In the genomic region with DNA sequence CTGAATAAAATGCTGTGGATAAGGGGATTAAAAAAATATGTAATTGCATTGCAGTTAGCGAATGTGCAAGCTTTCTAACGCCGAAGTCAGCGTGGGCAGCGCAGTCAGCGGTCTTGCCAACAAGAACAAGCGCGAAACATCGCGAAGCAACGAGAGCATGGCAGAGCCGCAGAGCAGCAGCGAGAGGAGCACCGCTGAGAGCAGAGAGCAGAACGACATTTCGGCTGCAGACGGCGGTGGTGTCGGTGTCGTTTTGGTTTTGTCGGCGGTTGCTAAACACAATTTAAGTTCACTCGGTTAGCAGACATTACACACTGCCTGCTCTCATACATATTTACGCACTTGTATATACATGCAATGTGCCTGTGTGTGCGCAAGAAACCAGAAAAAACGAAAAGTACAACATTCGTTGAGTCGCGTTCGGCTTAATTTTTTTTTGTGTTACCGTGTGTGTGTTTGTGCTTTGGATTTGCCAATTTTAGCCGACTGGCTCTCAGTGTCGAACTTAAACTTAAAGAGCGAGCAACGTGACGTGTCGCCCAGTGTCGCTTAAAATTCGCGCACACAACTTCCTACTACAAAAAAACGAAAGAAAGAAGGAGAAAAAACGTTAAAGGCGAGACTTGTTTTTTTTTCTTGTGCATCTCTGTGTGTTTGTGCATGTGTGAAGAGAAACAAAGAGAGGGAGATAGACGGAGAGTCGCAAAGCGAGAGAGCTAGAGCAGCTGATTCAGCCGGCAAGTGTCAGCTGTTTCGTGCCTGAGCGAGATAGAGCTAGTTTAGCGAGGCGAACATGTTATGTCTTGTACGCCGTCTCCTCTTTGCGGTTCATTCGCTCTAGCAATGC, we compare ENCODE assay signal across 1 fruit fly cellular context.
TF ChIP-seq lines count a peak whose summit lies in the region.

No protein-coding gene starts in this region.

TF ChIP-seq in whole organism, embryonic, 481 proteins besides CTCF, POLR2A, EP300 and RAD21 (continued from another document):
- TF ChIP-seq CG43689 (GFP tag; IDR thresholded peaks at IDR 0.05; lab: Robert Waterston, UW), result no peak
- no peak for TF ChIP-seq CG10462 (GFP tag; optimal IDR thresholded peaks at IDR 0.05; lab: Kevin White, UChicago)
- no peak for TF ChIP-seq CG14860 (GFP tag; IDR thresholded peaks at IDR 0.05; lab: Robert Waterston, UW; ENCODE audit: partially characterized antibody)
- TF ChIP-seq Tbp (GFP tag; optimal IDR thresholded peaks at IDR 0.05; lab: Kevin White, UChicago), result no peak
- peak; percentile 58 for TF ChIP-seq sens (GFP tag; lab: Kevin White, UChicago)
- TF ChIP-seq CG6272 (GFP tag; IDR thresholded peaks at IDR 0.05; lab: Robert Waterston, UW), result no peak
- no peak for TF ChIP-seq CG7928 (GFP tag; optimal IDR thresholded peaks at IDR 0.05; lab: Kevin White, UChicago)
- no peak for TF ChIP-seq Hr39 (optimal IDR thresholded peaks at IDR 0.05; lab: Kevin White, UChicago)
- TF ChIP-seq CG2116 (GFP tag; optimal IDR thresholded peaks at IDR 0.05; lab: Kevin White, UChicago), result no peak
- no peak for TF ChIP-seq ind (GFP tag; optimal IDR thresholded peaks at IDR 0.05; lab: Kevin White, UChicago)
- TF ChIP-seq CG31224 (GFP tag; IDR thresholded peaks at IDR 0.05; lab: Robert Waterston, UW), result peak; percentile 13; the same call in 1 of the 2 replicates
- TF ChIP-seq CG2712 (tag; optimal IDR thresholded peaks at IDR 0.05; lab: Kevin White, UChicago), result no peak
- no peak for TF ChIP-seq CG4282 (GFP tag; optimal IDR thresholded peaks at IDR 0.05; lab: Kevin White, UChicago)
- no peak for TF ChIP-seq CG3995 (GFP tag; optimal IDR thresholded peaks at IDR 0.05; lab: Kevin White, UChicago)
- peak; percentile 100 for TF ChIP-seq p53 (GFP tag; optimal IDR thresholded peaks at IDR 0.05; lab: Kevin White, UChicago)
- no peak; the same call in 1 of the 2 replicates for TF ChIP-seq CG14014 (GFP tag; IDR thresholded peaks at IDR 0.05; lab: Robert Waterston, UW)
- peak; percentile 20; the same call in 1 of the 2 replicates for TF ChIP-seq MBD-R2 (GFP tag; IDR thresholded peaks at IDR 0.05; lab: Robert Waterston, UW)
- no peak for TF ChIP-seq cas (GFP tag; IDR thresholded peaks at IDR 0.05; lab: Robert Waterston, UW)
- no peak for TF ChIP-seq Atf-2 (GFP tag; optimal IDR thresholded peaks at IDR 0.05; lab: Kevin White, UChicago)
- TF ChIP-seq crol (GFP tag; IDR thresholded peaks at IDR 0.05; lab: Robert Waterston, UW), result 0 out of 2 replicates have a peak, but pooled peaks have one; percentile 18
- TF ChIP-seq CG30020 (tag; optimal IDR thresholded peaks at IDR 0.05; lab: Kevin White, UChicago), result no peak
- no peak for TF ChIP-seq zen2 (GFP tag; IDR thresholded peaks at IDR 0.05; lab: Robert Waterston, UW; ENCODE audit: partially characterized antibody)
- no peak for TF ChIP-seq ara (GFP tag; IDR thresholded peaks at IDR 0.05; lab: Robert Waterston, UW)
- no peak for TF ChIP-seq onecut (GFP tag; IDR thresholded peaks at IDR 0.05; lab: Robert Waterston, UW)
- TF ChIP-seq CG12769 (tag; optimal IDR thresholded peaks at IDR 0.05; lab: Kevin White, UChicago), result peak; percentile 48
- TF ChIP-seq odd (GFP tag; optimal IDR thresholded peaks at IDR 0.05; lab: Kevin White, UChicago), result no peak
- 0 out of 2 replicates have a peak, but pooled peaks have one; percentile 22 for TF ChIP-seq Scr (GFP tag; IDR thresholded peaks at IDR 0.05; lab: Robert Waterston, UW; ENCODE audit: partially characterized antibody)
- no peak for TF ChIP-seq CG8765 (GFP tag; IDR thresholded peaks at IDR 0.05; lab: Robert Waterston, UW)
- TF ChIP-seq luna (GFP tag; optimal IDR thresholded peaks at IDR 0.05; lab: Kevin White, UChicago), result no peak
- TF ChIP-seq lola (GFP tag; optimal IDR thresholded peaks at IDR 0.05; lab: Kevin White, UChicago), result no peak
- TF ChIP-seq shn (GFP tag; optimal IDR thresholded peaks at IDR 0.05; lab: Kevin White, UChicago), result no peak
- no peak for TF ChIP-seq CG16863 (GFP tag; optimal IDR thresholded peaks at IDR 0.05; lab: Kevin White, UChicago)
- no peak for TF ChIP-seq CG18764 (GFP tag; optimal IDR thresholded peaks at IDR 0.05; lab: Kevin White, UChicago)
- no peak for TF ChIP-seq Oli (tag; optimal IDR thresholded peaks at IDR 0.05; lab: Kevin White, UChicago)
- no peak for TF ChIP-seq CG10267 (tag; optimal IDR thresholded peaks at IDR 0.05; lab: Kevin White, UChicago)
- peak; percentile 79 for TF ChIP-seq CG10543 (GFP tag; optimal IDR thresholded peaks at IDR 0.05; lab: Kevin White, UChicago)
- no peak for TF ChIP-seq Usf (GFP tag; optimal IDR thresholded peaks at IDR 0.05; lab: Kevin White, UChicago)
- no peak for TF ChIP-seq CG8290 (GFP tag; optimal IDR thresholded peaks at IDR 0.05; lab: Kevin White, UChicago)
- TF ChIP-seq CG8290 (tag; optimal IDR thresholded peaks at IDR 0.05; lab: Kevin White, UChicago), result peak in 1 of 2 experiments; percentile 10
- TF ChIP-seq NK7.1 (GFP tag; optimal IDR thresholded peaks at IDR 0.05; lab: Kevin White, UChicago), result no peak
- no peak for TF ChIP-seq Hmx (GFP tag; optimal IDR thresholded peaks at IDR 0.05; lab: Kevin White, UChicago)
- peak; percentile 20 for TF ChIP-seq gem (tag; optimal IDR thresholded peaks at IDR 0.05; lab: Kevin White, UChicago)
- TF ChIP-seq CG17829 (tag; optimal IDR thresholded peaks at IDR 0.05; lab: Kevin White, UChicago), result no peak
- TF ChIP-seq sr (GFP tag; IDR thresholded peaks at IDR 0.05; lab: Robert Waterston, UW), result no peak
- TF ChIP-seq aop (GFP tag; IDR thresholded peaks at IDR 0.05; lab: Robert Waterston, UW), result no peak
- no peak for TF ChIP-seq ftz-f1 (GFP tag; optimal IDR thresholded peaks at IDR 0.05; lab: Kevin White, UChicago)
- no peak for TF ChIP-seq D19A (tag; optimal IDR thresholded peaks at IDR 0.05; lab: Kevin White, UChicago)
- peak; percentile 74; the same call in 1 of the 2 replicates for TF ChIP-seq rib (GFP tag; IDR thresholded peaks at IDR 0.05; lab: Robert Waterston, UW)
- no peak for TF ChIP-seq z (GFP tag; IDR thresholded peaks at IDR 0.05; lab: Robert Waterston, UW)
- TF ChIP-seq CG2889 (GFP tag; IDR thresholded peaks at IDR 0.05; lab: Robert Waterston, UW), result no peak
- no peak for TF ChIP-seq Gug (GFP tag; IDR thresholded peaks at IDR 0.05; lab: Robert Waterston, UW)
- TF ChIP-seq tap (tag; optimal IDR thresholded peaks at IDR 0.05; lab: Kevin White, UChicago), result no peak
- TF ChIP-seq PHDP (tag; optimal IDR thresholded peaks at IDR 0.05; lab: Kevin White, UChicago), result peak; percentile 7
- TF ChIP-seq CG1792 (GFP tag; optimal IDR thresholded peaks at IDR 0.05; lab: Kevin White, UChicago), result no peak
- TF ChIP-seq Med (GFP tag; lab: Kevin White, UChicago), result peak; percentile 74
- TF ChIP-seq CG2120 (GFP tag; optimal IDR thresholded peaks at IDR 0.05; lab: Kevin White, UChicago), result no peak
- no peak for TF ChIP-seq Ravus (GFP tag; IDR thresholded peaks at IDR 0.05; lab: Robert Waterston, UW)
- no peak for TF ChIP-seq vnd (GFP tag; IDR thresholded peaks at IDR 0.05; lab: Robert Waterston, UW; ENCODE audit: partially characterized antibody)
- TF ChIP-seq Drgx (GFP tag; IDR thresholded peaks at IDR 0.05; lab: Robert Waterston, UW), result peak; percentile 82
- no peak for TF ChIP-seq CG31365 (tag; optimal IDR thresholded peaks at IDR 0.05; lab: Kevin White, UChicago)
- TF ChIP-seq ken (GFP tag; IDR thresholded peaks at IDR 0.05; lab: Robert Waterston, UW), result no peak
- TF ChIP-seq lab (GFP tag; optimal IDR thresholded peaks at IDR 0.05; lab: Kevin White, UChicago), result peak; percentile 18
- TF ChIP-seq Dll (GFP tag; IDR thresholded peaks at IDR 0.05; lab: Robert Waterston, UW; ENCODE audit: partially characterized antibody), result 0 out of 4 replicates have a peak, but pooled peaks have one; percentile 16
- peak; percentile 2 for TF ChIP-seq CG7839 (tag; optimal IDR thresholded peaks at IDR 0.05; lab: Kevin White, UChicago)
- peak; percentile 37; the same call in 1 of the 2 replicates for TF ChIP-seq CG4360 (GFP tag; IDR thresholded peaks at IDR 0.05; lab: Robert Waterston, UW)
- TF ChIP-seq CG31441 (GFP tag; IDR thresholded peaks at IDR 0.05; lab: Robert Waterston, UW), result no peak
- no peak for TF ChIP-seq wdn (GFP tag; IDR thresholded peaks at IDR 0.05; lab: Robert Waterston, UW)
- TF ChIP-seq bsh (GFP tag; optimal IDR thresholded peaks at IDR 0.05; lab: Kevin White, UChicago), result peak in 1 of 2 experiments; percentile 92
- TF ChIP-seq org-1 (GFP tag; optimal IDR thresholded peaks at IDR 0.05; lab: Kevin White, UChicago), result no peak
- no peak for TF ChIP-seq CG8924 (tag; optimal IDR thresholded peaks at IDR 0.05; lab: Kevin White, UChicago)
- TF ChIP-seq CG12155 (GFP tag; optimal IDR thresholded peaks at IDR 0.05; lab: Kevin White, UChicago), result peak; percentile 83
- TF ChIP-seq Pdp1 (GFP tag; optimal IDR thresholded peaks at IDR 0.05; lab: Kevin White, UChicago), result peak in 1 of 2 experiments; percentile 9
- peak; percentile 3 for TF ChIP-seq BtbVII (GFP tag; optimal IDR thresholded peaks at IDR 0.05; lab: Kevin White, UChicago)
- TF ChIP-seq CG16815 (GFP tag; optimal IDR thresholded peaks at IDR 0.05; lab: Kevin White, UChicago), result no peak
- TF ChIP-seq so (GFP tag; IDR thresholded peaks at IDR 0.05; lab: Robert Waterston, UW), result no peak; the same call in 2 of the 3 replicates
- no peak for TF ChIP-seq GATAe (GFP tag; conservative IDR thresholded peaks at IDR 0.05; lab: Robert Waterston, UW)
- TF ChIP-seq Blimp-1 (GFP tag; optimal IDR thresholded peaks at IDR 0.05; lab: Kevin White, UChicago), result peak; percentile 29
- TF ChIP-seq nom (GFP tag; optimal IDR thresholded peaks at IDR 0.05; lab: Kevin White, UChicago), result peak; percentile 97
- TF ChIP-seq Lim3 (GFP tag; IDR thresholded peaks at IDR 0.05; lab: Robert Waterston, UW), result no peak
- no peak for TF ChIP-seq CG14441 (GFP tag; IDR thresholded peaks at IDR 0.05; lab: Robert Waterston, UW)
- TF ChIP-seq zf30C (GFP tag; optimal IDR thresholded peaks at IDR 0.05; lab: Kevin White, UChicago), result peak; percentile 59
- TF ChIP-seq HmgZ (tag; optimal IDR thresholded peaks at IDR 0.05; lab: Kevin White, UChicago), result no peak
- no peak for TF ChIP-seq CG13775 (GFP tag; optimal IDR thresholded peaks at IDR 0.05; lab: Kevin White, UChicago)
- TF ChIP-seq CG11695 (GFP tag; IDR thresholded peaks at IDR 0.05; lab: Robert Waterston, UW), result no peak
- no peak for TF ChIP-seq da (GFP tag; optimal IDR thresholded peaks at IDR 0.05; lab: Kevin White, UChicago)
- TF ChIP-seq CG15011 (GFP tag; optimal IDR thresholded peaks at IDR 0.05; lab: Kevin White, UChicago), result no peak
- no peak for TF ChIP-seq NfI (GFP tag; optimal IDR thresholded peaks at IDR 0.05; lab: Kevin White, UChicago)
- TF ChIP-seq ac (GFP tag; optimal IDR thresholded peaks at IDR 0.05; lab: Kevin White, UChicago), result no peak
- TF ChIP-seq Eip74EF (GFP tag; optimal IDR thresholded peaks at IDR 0.05; lab: Kevin White, UChicago), result peak in 1 of 2 experiments; percentile 50
- TF ChIP-seq CG13296 (GFP tag; optimal IDR thresholded peaks at IDR 0.05; lab: Kevin White, UChicago), result peak; percentile 47
- no peak for TF ChIP-seq CG8478 (optimal IDR thresholded peaks at IDR 0.05; lab: Kevin White, UChicago)
- TF ChIP-seq nerfin-2 (GFP tag; IDR thresholded peaks at IDR 0.05; lab: Robert Waterston, UW; ENCODE audit: partially characterized antibody), result no peak
- TF ChIP-seq CG15269 (tag; optimal IDR thresholded peaks at IDR 0.05; lab: Kevin White, UChicago), result peak; percentile 46
- no peak for TF ChIP-seq CG8944 (GFP tag; optimal IDR thresholded peaks at IDR 0.05; lab: Kevin White, UChicago)
- TF ChIP-seq CG17361 (GFP tag; IDR thresholded peaks at IDR 0.05; lab: Robert Waterston, UW), result no peak
- TF ChIP-seq CG10431 (GFP tag; optimal IDR thresholded peaks at IDR 0.05; lab: Kevin White, UChicago), result no peak
- no peak for TF ChIP-seq CG9932 (GFP tag; IDR thresholded peaks at IDR 0.05; lab: Robert Waterston, UW)
- peak; percentile 85 to 89 for TF ChIP-seq Trl (optimal IDR thresholded peaks at IDR 0.05; lab: Kevin White, UChicago)
- TF ChIP-seq Trl (GFP tag; optimal IDR thresholded peaks at IDR 0.05; lab: Kevin White, UChicago), result no peak
- peak; percentile 11 for TF ChIP-seq CG14710 (tag; optimal IDR thresholded peaks at IDR 0.05; lab: Kevin White, UChicago)
- TF ChIP-seq bigmax (GFP tag; optimal IDR thresholded peaks at IDR 0.05; lab: Kevin White, UChicago), result no peak
- TF ChIP-seq HLHmδ (GFP tag; optimal IDR thresholded peaks at IDR 0.05; lab: Kevin White, UChicago), result no peak
- no peak for TF ChIP-seq kah (GFP tag; optimal IDR thresholded peaks at IDR 0.05; lab: Kevin White, UChicago)
- TF ChIP-seq CG10274 (GFP tag; optimal IDR thresholded peaks at IDR 0.05; lab: Kevin White, UChicago), result no peak
- TF ChIP-seq CG6689 (GFP tag; IDR thresholded peaks at IDR 0.05; lab: Robert Waterston, UW), result no peak
- no peak for TF ChIP-seq CG1529 (GFP tag; optimal IDR thresholded peaks at IDR 0.05; lab: Kevin White, UChicago)
- TF ChIP-seq CG13424 (tag; optimal IDR thresholded peaks at IDR 0.05; lab: Kevin White, UChicago), result no peak
- TF ChIP-seq CG12942 (GFP tag; optimal IDR thresholded peaks at IDR 0.05; lab: Kevin White, UChicago), result no peak
- TF ChIP-seq nmo (GFP tag; optimal IDR thresholded peaks at IDR 0.05; lab: Kevin White, UChicago), result no peak
- TF ChIP-seq CG10979 (tag; optimal IDR thresholded peaks at IDR 0.05; lab: Kevin White, UChicago), result no peak
- TF ChIP-seq CG1602 (GFP tag; optimal IDR thresholded peaks at IDR 0.05; lab: Kevin White, UChicago), result no peak
- TF ChIP-seq gce (GFP tag; IDR thresholded peaks at IDR 0.05; lab: Robert Waterston, UW), result no peak
- no peak for TF ChIP-seq ap (GFP tag; IDR thresholded peaks at IDR 0.05; lab: Robert Waterston, UW)
- TF ChIP-seq Ptx1 (GFP tag; IDR thresholded peaks at IDR 0.05; lab: Robert Waterston, UW), result no peak
- TF ChIP-seq Doc3 (GFP tag; IDR thresholded peaks at IDR 0.05; lab: Robert Waterston, UW; ENCODE audit: partially characterized antibody), result no peak
- TF ChIP-seq HmgD (GFP tag; optimal IDR thresholded peaks at IDR 0.05; lab: Kevin White, UChicago), result no peak
- no peak for TF ChIP-seq zfh1 (GFP tag; IDR thresholded peaks at IDR 0.05; lab: Robert Waterston, UW)
- peak; percentile 6; the same call in 1 of the 3 replicates for TF ChIP-seq row (GFP tag; IDR thresholded peaks at IDR 0.05; lab: Robert Waterston, UW)
- TF ChIP-seq CG8281 (tag; optimal IDR thresholded peaks at IDR 0.05; lab: Kevin White, UChicago), result no peak
- TF ChIP-seq zen (tag; optimal IDR thresholded peaks at IDR 0.05; lab: Kevin White, UChicago), result no peak
- no peak for TF ChIP-seq Nf-YC (tag; optimal IDR thresholded peaks at IDR 0.05; lab: Kevin White, UChicago)
- peak; percentile 9 for TF ChIP-seq nau (GFP tag; optimal IDR thresholded peaks at IDR 0.05; lab: Kevin White, UChicago)
- no peak for TF ChIP-seq Kr (GFP tag; optimal IDR thresholded peaks at IDR 0.05; lab: Kevin White, UChicago)
- TF ChIP-seq CG9797 (GFP tag; optimal IDR thresholded peaks at IDR 0.05; lab: Kevin White, UChicago), result no peak
- no peak for TF ChIP-seq CG11456 (GFP tag; IDR thresholded peaks at IDR 0.05; lab: Robert Waterston, UW)
